Worm (Caenorhabditis elegans) whole organism, mixed stage, embryonic: ENCODE measurements around the gene F45D3.4.

Experiments used
- M03D4.4 ChIP-seq: sonication (generic microtip); optimal IDR thresholded peaks from 2 replicates; lab custom pipeline; 2017; ENCODE audit warnings: mild to moderate bottlenecking, missing genetic modification characterization, missing compliant biosample characterization
- bed-3 ChIP-seq: fragments of 200-800 bp; sonication (Bioruptor generic); optimal IDR thresholded peaks from 3 replicates; lab custom pipeline; 2018; ENCODE audit warnings: mild to moderate bottlenecking, missing genetic modification characterization, moderate library complexity, missing compliant biosample characterization
- blmp-1 ChIP-seq: fragments of 150-350 bp; optimal IDR thresholded peaks from 2 replicates; lab custom pipeline; 2014; ENCODE audit warnings: missing biosample characterization, missing genetic modification characterization
- ceh-43 ChIP-seq: fragments of 200-800 bp; sonication (Bioruptor generic); optimal IDR thresholded peaks from 2 replicates; lab custom pipeline; 2018; ENCODE audit warnings: mild to moderate bottlenecking, missing genetic modification characterization, moderate library complexity, missing compliant biosample characterization
- ceh-83 ChIP-seq: fragments of 200-800 bp; sonication (Bioruptor generic); optimal IDR thresholded peaks from 2 replicates; lab custom pipeline; 2018; ENCODE audit warnings: mild to moderate bottlenecking, missing genetic modification characterization, missing compliant biosample characterization
- ces-1 ChIP-seq: fragments of 150-350 bp; optimal IDR thresholded peaks from 2 replicates; lab custom pipeline; 2014; ENCODE audit warnings: missing biosample characterization, missing genetic modification reagents, missing genetic modification characterization
- cnd-1 ChIP-seq: fragments of 200-800 bp; sonication (Bioruptor generic); optimal IDR thresholded peaks from 2 replicates; lab custom pipeline; 2018; ENCODE audit warnings: mild to moderate bottlenecking, missing genetic modification characterization, missing compliant biosample characterization
- drap-1 ChIP-seq: fragments of 200-800 bp; sonication (Bioruptor generic); optimal IDR thresholded peaks from 3 replicates; lab custom pipeline; 2018; ENCODE audit warnings: mild to moderate bottlenecking, missing genetic modification characterization, missing compliant biosample characterization
- elt-1 ChIP-seq: sonication (generic microtip); optimal IDR thresholded peaks from 2 replicates; lab custom pipeline; 2017; ENCODE audit warnings: missing genetic modification characterization, mild to moderate bottlenecking, missing compliant biosample characterization, antibody characterized with exemption, moderate library complexity, borderline replicate concordance; ENCODE audit not compliant: insufficient read depth
- elt-3 ChIP-seq: fragments of 150-350 bp; optimal IDR thresholded peaks from 2 replicates; lab custom pipeline; 2014; ENCODE audit warnings: missing biosample characterization, missing genetic modification characterization
- ham-2 ChIP-seq: fragments of 200-800 bp; sonication (Bioruptor generic); optimal IDR thresholded peaks from 2 replicates; lab custom pipeline; 2018; ENCODE audit warnings: mild to moderate bottlenecking, missing genetic modification characterization, missing compliant biosample characterization
- lin-32 ChIP-seq: fragments of 200-800 bp; sonication (Bioruptor generic); optimal IDR thresholded peaks from 2 replicates; lab custom pipeline; 2018; ENCODE audit warnings: mild to moderate bottlenecking, missing genetic modification characterization, missing compliant biosample characterization
- lsy-2 ChIP-seq: fragments of 150-350 bp; optimal IDR thresholded peaks from 2 replicates; lab custom pipeline; 2014; ENCODE audit warnings: missing biosample characterization, missing genetic modification characterization
- mep-1 ChIP-seq: fragments of 150-350 bp; optimal IDR thresholded peaks from 2 replicates; lab custom pipeline; 2017; ENCODE audit warnings: missing biosample characterization, missing genetic modification reagents, missing genetic modification characterization, inconsistent platforms
- mls-2 ChIP-seq: sonication (generic microtip); optimal IDR thresholded peaks from 2 replicates; lab custom pipeline; 2016; ENCODE audit warnings: mild to moderate bottlenecking, missing genetic modification characterization, moderate library complexity, missing compliant biosample characterization
- nhr-12 ChIP-seq: fragments of 150-350 bp; optimal IDR thresholded peaks from 2 replicates; lab custom pipeline; 2014; ENCODE audit warnings: missing biosample characterization, missing genetic modification characterization
- nhr-28 ChIP-seq: fragments of 150-350 bp; optimal IDR thresholded peaks from 2 replicates; lab custom pipeline; 2014; ENCODE audit warnings: missing biosample characterization, missing genetic modification characterization
- nhr-76 ChIP-seq: sonication (generic microtip); optimal IDR thresholded peaks from 2 replicates; lab custom pipeline; 2017; ENCODE audit warnings: missing biosample characterization, missing genetic modification characterization
- sem-2 ChIP-seq: fragments of 200-800 bp; sonication (Bioruptor generic); optimal IDR thresholded peaks from 2 replicates; lab custom pipeline; 2018; ENCODE audit warnings: mild to moderate bottlenecking, missing genetic modification characterization, missing compliant biosample characterization
- sptf-1 ChIP-seq: sonication (generic microtip); optimal IDR thresholded peaks from 2 replicates; lab custom pipeline; 2017; ENCODE audit warnings: mild to moderate bottlenecking, missing genetic modification characterization, moderate library complexity, missing compliant biosample characterization
- tbx-8 ChIP-seq: fragments of 200-800 bp; sonication (Bioruptor generic); optimal IDR thresholded peaks from 2 replicates; lab custom pipeline; 2018; ENCODE audit warnings: mild to moderate bottlenecking, missing genetic modification characterization, moderate library complexity, missing compliant biosample characterization
- unc-120 ChIP-seq: sonication (generic microtip); optimal IDR thresholded peaks from 2 replicates; lab custom pipeline; 2017; ENCODE audit warnings: missing genetic modification characterization, missing compliant biosample characterization; ENCODE audit not compliant: poor library complexity, severe bottlenecking
- zip-8 ChIP-seq: fragments of 150-350 bp; optimal IDR thresholded peaks from 2 replicates; lab custom pipeline; 2014; ENCODE audit warnings: missing biosample characterization, missing genetic modification characterization

Gene F45D3.4

DNA sequence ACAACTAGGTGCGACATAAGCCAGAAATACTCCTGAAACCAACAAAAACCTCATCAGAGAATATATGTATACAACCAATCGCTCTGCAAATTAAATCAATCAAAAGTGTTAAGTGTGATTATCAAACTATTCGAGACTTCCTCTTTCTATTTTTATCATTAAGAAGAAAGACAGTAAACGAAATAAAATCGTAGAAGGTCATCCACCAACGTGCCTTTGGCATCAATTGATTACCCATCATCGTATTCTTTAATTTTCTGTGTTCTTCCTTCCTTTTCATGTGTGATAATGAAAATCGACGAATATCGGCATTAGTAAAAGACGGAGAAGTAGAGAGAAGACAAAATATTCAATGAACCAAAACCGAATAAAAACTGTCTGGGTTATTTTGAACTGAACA is 41.0 kb downstream of the F45D3.4 start:
- no peak for TF ChIP-seq elt-1 (tag; lab: Kevin White, UChicago)
- TF ChIP-seq unc-120 (tag; lab: Kevin White, UChicago) = no peak
- no peak for TF ChIP-seq bed-3 (GFP tag; lab: Kevin White, UChicago)
- no peak for TF ChIP-seq sem-2 (GFP tag; lab: Kevin White, UChicago)

DNA sequence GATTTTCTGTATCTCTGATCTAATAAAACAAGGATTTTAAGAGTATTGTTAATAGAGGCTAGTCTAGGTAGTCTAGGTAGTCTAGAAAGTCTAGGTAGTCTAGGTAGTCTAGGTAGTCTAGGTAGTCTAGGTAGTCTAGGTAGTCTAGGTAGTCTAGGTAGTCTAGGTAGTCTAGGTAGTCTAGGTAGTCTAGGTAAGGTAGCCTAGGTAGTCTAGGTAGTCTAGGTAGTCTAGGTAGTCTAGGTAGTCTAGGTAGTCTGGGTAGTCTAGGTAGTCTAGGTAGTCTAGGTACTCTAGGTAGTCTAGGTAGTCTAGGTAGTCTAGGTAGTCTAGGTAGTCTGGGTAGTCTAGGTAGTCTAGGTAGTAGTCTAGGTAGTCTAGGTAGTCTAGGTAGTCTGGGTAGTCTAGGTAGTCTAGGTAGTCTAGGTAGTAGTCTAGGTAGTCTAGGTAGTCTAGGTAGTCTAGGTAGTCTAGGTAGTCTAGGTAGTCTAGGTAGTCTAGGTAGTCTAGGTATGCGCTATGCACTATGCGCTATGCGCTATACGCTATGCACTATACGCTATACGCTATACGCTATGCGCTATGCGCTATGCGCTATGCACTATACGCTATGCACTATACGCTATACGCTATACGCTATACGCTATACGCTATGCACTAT is 42.9 kb downstream of the F45D3.4 start:
- TF ChIP-seq cnd-1 (tag; lab: Kevin White, UChicago) (peak; percentile 41), ceh-83 (GFP tag; lab: Kevin White, UChicago) (peak; percentile 82), ham-2 (GFP tag; lab: Kevin White, UChicago) (peak; percentile 75), nhr-12 (peak; percentile 39), sptf-1 (tag; lab: Kevin White, UChicago) (peak; percentile 96), mls-2 (tag; lab: Kevin White, UChicago) (peak; percentile 77), M03D4.4 (tag; lab: Kevin White, UChicago) (peak; percentile 70), lin-32 (GFP tag; lab: Kevin White, UChicago) (peak; percentile 66), unc-120 (tag; lab: Kevin White, UChicago) (peak; percentile 56), drap-1 (peak; percentile 64), bed-3 (GFP tag; lab: Kevin White, UChicago) (peak; percentile 52), sem-2 (GFP tag; lab: Kevin White, UChicago) (peak; percentile 38)

DNA sequence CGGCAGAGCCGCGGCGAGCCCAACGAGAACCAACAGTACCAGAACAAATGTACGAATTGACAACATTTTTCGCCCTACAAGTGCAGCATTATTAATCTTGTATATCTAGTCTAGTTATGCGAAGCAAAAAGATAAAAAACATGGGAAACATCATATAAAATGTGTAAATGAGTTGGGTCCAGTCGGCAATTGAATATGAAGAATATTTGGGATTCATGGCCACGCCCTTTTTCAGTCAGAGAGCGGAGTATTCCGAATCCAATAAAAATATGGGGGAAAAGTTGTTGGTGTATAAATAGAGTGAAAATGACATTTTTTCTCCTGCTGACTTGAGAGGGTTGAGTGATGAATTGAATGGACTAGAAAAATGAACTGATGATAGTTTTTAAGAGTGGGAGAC is 46.8 kb downstream of the F45D3.4 start, which contains the start of gene nlp-46:
nlp-46 (minus strand) TSS at position 101 of the 400 bp plus-strand sequence.
- TF ChIP-seq elt-3 (no peak), ceh-83 (GFP tag; lab: Kevin White, UChicago) (no peak), sem-2 (GFP tag; lab: Kevin White, UChicago) (no peak), blmp-1 (tag; lab: Kevin White, UChicago) (no peak), nhr-76 (tag; lab: Kevin White, UChicago) (no peak), cnd-1 (tag; lab: Kevin White, UChicago) (no peak), nhr-28 (tag; lab: Kevin White, UChicago) (no peak), bed-3 (GFP tag; lab: Kevin White, UChicago) (no peak), elt-1 (tag; lab: Kevin White, UChicago) (no peak), mep-1 (tag; lab: Kevin White, UChicago) (no peak), M03D4.4 (tag; lab: Kevin White, UChicago) (no peak), zip-8 (tag; lab: Kevin White, UChicago) (no peak)
- TF ChIP-seq, all 35 proteins: peak for 0

DNA sequence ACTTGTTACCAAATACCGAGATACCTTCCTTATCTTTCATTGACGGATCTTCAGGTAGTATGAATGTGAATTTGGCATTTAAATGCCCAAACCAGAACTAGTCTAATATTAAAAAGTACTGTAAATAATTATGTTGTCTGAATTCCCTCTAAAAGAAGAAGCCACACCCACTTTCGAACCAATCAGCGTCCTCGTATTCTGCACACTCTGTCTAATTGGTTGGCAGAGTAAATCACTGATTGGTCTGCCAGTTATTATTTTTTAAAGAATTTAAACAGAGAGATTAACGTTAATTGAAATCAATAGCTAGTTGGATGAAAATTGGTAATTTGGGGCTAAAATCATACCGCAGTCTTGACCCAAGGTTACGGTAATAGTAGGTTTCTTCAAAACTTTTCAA is 47.3 kb downstream of the F45D3.4 start:
- no peak for TF ChIP-seq ham-2 (GFP tag; lab: Kevin White, UChicago)
- TF ChIP-seq tbx-8 = no peak
- no peak for TF ChIP-seq zip-8 (tag; lab: Kevin White, UChicago)
- TF ChIP-seq nhr-28 (tag; lab: Kevin White, UChicago) = no peak
- TF ChIP-seq ces-1 (GFP tag; lab: Kevin White, UChicago) = no peak
- TF ChIP-seq, all 35 proteins: peak for 0

DNA sequence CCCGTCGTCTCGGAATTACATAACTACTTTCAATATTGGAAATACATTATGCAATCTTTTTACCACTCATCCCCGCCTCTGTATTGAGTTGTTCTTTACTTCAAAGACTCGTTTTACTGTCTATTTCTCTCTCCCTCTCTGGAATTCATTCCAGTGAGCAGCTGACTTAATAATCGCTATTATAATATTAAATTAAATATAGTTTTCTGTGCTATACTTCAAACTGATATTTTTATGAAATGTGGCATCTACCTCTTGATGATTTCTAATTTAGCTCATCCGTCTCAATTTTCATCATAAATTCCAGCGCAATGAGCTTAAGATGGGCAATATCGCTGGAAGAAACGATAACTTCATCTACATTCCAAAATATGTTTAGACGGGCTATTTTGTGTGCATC is 49.5 kb downstream of the F45D3.4 start, which contains the start of gene T28H10.1:
T28H10.1 (plus strand) TSS at position 301 of the 400 bp plus-strand sequence.
- no peak for TF ChIP-seq ceh-43 (GFP tag; lab: Kevin White, UChicago)
- no peak for TF ChIP-seq cnd-1 (tag; lab: Kevin White, UChicago)
- no peak for TF ChIP-seq lsy-2 (tag; lab: Kevin White, UChicago)
- TF ChIP-seq nhr-76 (tag; lab: Kevin White, UChicago) = no peak
- TF ChIP-seq blmp-1 (tag; lab: Kevin White, UChicago) = no peak
- TF ChIP-seq unc-120 (tag; lab: Kevin White, UChicago) = no peak
- TF ChIP-seq, all 35 proteins: peak for 0
